Worm (Caenorhabditis elegans): ENCODE data around the gene pepm-1.
"Not testable (repeated sequence)": the region's sequence is repeated elsewhere in the genome, so short reads cannot be mapped to it uniquely, and the experiment has no call there.

ce11 chrV:14309632-14310031, 19.3 kb upstream of the pepm-1 start, which contains the start of gene F14D7.14:
- not testable (repeated sequence) for TF ChIP-seq pha-4 (tag; optimal IDR thresholded peaks at IDR 0.05); F22D6.2 (tag; optimal IDR thresholded peaks at IDR 0.05); pbrm-1 (GFP tag; IDR thresholded peaks at IDR 0.05); ztf-22 (GFP tag; optimal IDR thresholded peaks at IDR 0.05); ceh-91 (GFP tag; IDR thresholded peaks at IDR 0.05); nhr-90 (tag; optimal IDR thresholded peaks at IDR 0.05); tbp1 (GFP tag; optimal IDR thresholded peaks at IDR 0.05); ceh-100 (GFP tag; IDR thresholded peaks at IDR 0.05)
